Fruit fly (Drosophila melanogaster) Kc167 (cell line): ENCODE results near the gene CG43138.

Experiments
- Myc ChIP-seq: fragments of >200 bp; optimal IDR thresholded peaks from 2 replicates; lab custom pipeline; 2017; ENCODE audit warnings: missing external identifiers
- Sin3A ChIP-seq: fragments of >200 bp; optimal IDR thresholded peaks from 2 replicates; lab custom pipeline; 2018; ENCODE audit warnings: missing external identifiers

dm6 chrX:7550704-7551103 lies 22.6 kb downstream of the CG43138 start:
- no peak for TF ChIP-seq Myc
- no peak for TF ChIP-seq Sin3A (lab: Kevin White, UChicago)
